Worm (Caenorhabditis elegans) whole organism, L4/young adult: Measurements from ENCODE around the gene srt-7.
"Not testable (repeated sequence)": the region's sequence is repeated elsewhere in the genome, so short reads cannot be mapped to it uniquely, and the experiment has no call there.

Experiments used
- W03F9.2 ChIP-seq: fragments of 150-350 bp; optimal IDR thresholded peaks from 2 replicates; lab custom pipeline; 2014; ENCODE audit warnings: missing biosample characterization, missing genetic modification characterization
- dao-5 ChIP-seq: sonication (generic microtip); optimal IDR thresholded peaks from 2 replicates; lab custom pipeline; 2016; ENCODE audit warnings: missing genotype, missing genetic modification characterization, moderate library complexity, missing compliant biosample characterization
- him-1 ChIP-seq: sonication (generic microtip); optimal IDR thresholded peaks from 2 replicates; lab custom pipeline; 2016; ENCODE audit warnings: missing genotype, missing genetic modification reagents, missing genetic modification characterization, missing compliant biosample characterization

srt-7 gene

ce11 chrV:3086260-3086659 lies 4.7 kb downstream of the srt-7 start, which contains the start of gene srt-8:
Gene srt-8 (plus strand): TSS chrV:3086560.
- no peak for TF ChIP-seq dao-5

DNA sequence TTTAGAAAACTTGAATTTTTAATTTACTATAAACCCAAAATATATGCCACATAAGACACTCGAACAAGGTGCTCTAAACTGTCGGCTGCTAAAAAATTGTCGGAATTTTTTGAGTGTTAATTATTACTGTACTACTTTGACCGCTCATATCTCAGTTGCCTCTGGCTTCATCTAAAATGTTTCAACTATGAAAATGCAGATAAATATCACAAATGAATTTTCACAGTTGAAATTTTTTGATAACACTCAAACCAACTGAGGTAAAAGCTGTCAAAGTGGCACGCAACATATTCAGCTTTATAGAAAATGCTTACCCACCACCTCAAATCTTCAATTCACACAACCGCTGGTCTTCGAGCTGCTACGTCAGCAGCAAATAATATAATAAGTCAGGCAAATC lies 7.2 kb downstream of the srt-7 start, which contains the start of gene acs-21:
Gene acs-21 (plus strand): TSS at position 301 of the 400 bp plus-strand sequence.
- TF ChIP-seq dao-5: no peak
- TF ChIP-seq him-1 (tag; lab: Kevin White, UChicago): no peak
- no peak for TF ChIP-seq W03F9.2 (tag; lab: Kevin White, UChicago)

- TF ChIP-seq him-1 (tag; lab: Kevin White, UChicago) (no peak), W03F9.2 (tag; lab: Kevin White, UChicago) (no peak), dao-5 (no peak)
These were observed 12.8 kb downstream of the srt-7 start, which contains the start of gene cyp-33C9 for ce11 chrV:3094351-3094750. Gene cyp-33C9 (minus strand): TSS chrV:3094561.

- TF ChIP-seq dao-5 (no peak), him-1 (tag; lab: Kevin White, UChicago) (no peak), W03F9.2 (tag; lab: Kevin White, UChicago) (no peak)
These were observed 19.0 kb downstream of the srt-7 start for ce11 chrV:3100527-3100926.

DNA sequence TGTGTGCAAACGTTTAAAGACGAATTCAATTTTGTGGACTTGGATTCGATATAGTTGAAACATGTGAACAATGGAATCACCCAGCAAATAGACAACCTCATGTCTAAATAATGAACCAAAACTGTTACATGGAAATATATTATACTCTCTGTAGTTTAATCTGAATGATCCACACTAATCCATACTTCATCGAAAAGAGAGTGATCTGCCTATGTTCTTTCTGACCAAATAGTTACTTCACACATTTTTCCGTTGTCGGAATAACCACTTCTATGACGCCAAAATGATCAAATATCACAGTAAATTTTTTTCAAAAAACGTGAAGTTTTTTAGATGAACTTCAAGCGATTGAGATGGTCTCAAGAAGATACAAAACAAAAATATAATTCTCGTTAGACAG lies 20.5 kb downstream of the srt-7 start, which contains the start of gene Y73C8C.4:
Gene Y73C8C.4 (minus strand): TSS at position 101 of the 400 bp plus-strand sequence.
- not testable (repeated sequence) for TF ChIP-seq dao-5; him-1 (tag; lab: Kevin White, UChicago); W03F9.2 (tag; lab: Kevin White, UChicago)

- TF ChIP-seq him-1 (tag; lab: Kevin White, UChicago): no peak
- no peak for TF ChIP-seq W03F9.2 (tag; lab: Kevin White, UChicago)
- TF ChIP-seq dao-5: no peak
These were observed 22.6 kb downstream of the srt-7 start, which contains the start of gene str-66 for ce11 chrV:3104134-3104533. Gene str-66 (minus strand): TSS chrV:3104234.

DNA sequence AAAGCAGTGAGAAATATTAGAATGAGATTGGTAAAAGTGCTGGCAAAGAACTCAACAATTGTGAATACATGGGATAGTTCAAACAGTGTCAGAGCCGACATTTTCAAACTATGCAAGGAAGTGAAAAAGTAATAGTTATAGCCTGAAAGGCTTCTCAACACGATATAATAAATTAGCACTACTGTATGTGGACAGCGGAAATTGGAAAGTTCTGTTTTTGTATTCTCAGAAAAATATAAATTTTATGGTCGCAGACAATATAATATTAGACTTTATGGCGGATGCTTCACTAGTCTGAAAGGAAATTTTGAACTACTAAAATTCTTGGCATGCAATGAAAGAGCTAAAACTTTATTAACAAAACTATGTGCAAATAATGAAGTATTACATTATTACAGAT lies 24.2 kb downstream of the srt-7 start, which contains the start of gene str-69:
Gene str-69 (minus strand): TSS at position 101 of the 400 bp plus-strand sequence.
- no peak for TF ChIP-seq him-1 (tag; lab: Kevin White, UChicago)
- no peak for TF ChIP-seq dao-5
- TF ChIP-seq W03F9.2 (tag; lab: Kevin White, UChicago): no peak

DNA sequence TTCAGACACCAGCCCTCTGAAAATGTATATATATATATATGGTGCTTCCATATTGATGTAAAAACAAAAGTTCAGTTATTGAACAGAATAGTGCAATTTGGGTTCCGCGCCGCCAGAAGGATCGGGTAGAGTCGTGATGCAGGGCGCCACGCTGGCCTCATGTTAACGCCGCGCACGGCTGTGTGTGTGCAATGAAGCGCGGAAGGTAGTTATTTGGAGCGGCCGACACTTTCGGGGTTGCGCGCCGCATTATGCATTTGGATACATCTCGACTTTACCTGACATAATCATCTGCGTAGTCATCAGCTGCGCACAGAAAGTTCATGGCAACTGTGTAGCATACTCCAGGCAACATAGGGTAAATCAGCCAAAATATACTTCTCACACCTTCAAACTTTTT lies 25.2 kb downstream of the srt-7 start:
- TF ChIP-seq dao-5 (no peak), W03F9.2 (tag; lab: Kevin White, UChicago) (no peak), him-1 (tag; lab: Kevin White, UChicago) (no peak)

DNA sequence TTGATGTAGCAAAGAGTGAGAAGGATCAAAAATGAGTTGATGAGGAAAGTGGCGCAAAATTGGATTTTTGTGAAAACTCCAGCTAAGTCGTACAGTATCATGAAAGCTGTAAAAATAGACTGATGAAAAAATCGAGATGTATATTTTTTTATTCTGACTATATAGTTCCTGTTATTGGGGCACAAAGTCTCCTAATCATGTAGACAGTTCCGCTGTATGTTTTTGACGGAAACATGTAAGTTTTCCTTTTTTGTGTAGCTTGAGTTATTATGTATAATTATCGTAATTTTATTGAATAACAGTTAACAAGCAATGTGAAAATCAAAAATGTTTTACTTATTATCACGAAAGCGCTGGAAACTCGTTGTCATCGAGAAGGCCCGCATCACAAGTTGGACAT lies 25.9 kb downstream of the srt-7 start, which contains the start of gene str-68:
Gene str-68 (minus strand): TSS at position 101 of the 400 bp plus-strand sequence.
- TF ChIP-seq him-1 (tag; lab: Kevin White, UChicago): no peak
- no peak for TF ChIP-seq W03F9.2 (tag; lab: Kevin White, UChicago)
- no peak for TF ChIP-seq dao-5

- TF ChIP-seq him-1 (tag; lab: Kevin White, UChicago) (no peak), W03F9.2 (tag; lab: Kevin White, UChicago) (no peak), dao-5 (no peak)
These were observed 30.6 kb downstream of the srt-7 start for ce11 chrV:3112198-3112597.

- TF ChIP-seq dao-5: no peak
- TF ChIP-seq W03F9.2 (tag; lab: Kevin White, UChicago): no peak
- no peak for TF ChIP-seq him-1 (tag; lab: Kevin White, UChicago)
These were observed 32.2 kb downstream of the srt-7 start, which contains the start of gene Y73C8C.8 for ce11 chrV:3113751-3114150. Gene Y73C8C.8 (minus strand): TSS chrV:3113851.

ce11 chrV:3114973-3115372 lies 33.4 kb downstream of the srt-7 start, which contains the start of gene Y73C8C.3:
Gene Y73C8C.3 (plus strand): TSS chrV:3115273.
- no peak for TF ChIP-seq him-1 (tag; lab: Kevin White, UChicago)

ce11 chrV:3118167-3118566 lies 36.6 kb downstream of the srt-7 start, which contains the start of gene clec-210:
Gene clec-210 (plus strand): TSS chrV:3118377.
- no peak for TF ChIP-seq W03F9.2 (tag; lab: Kevin White, UChicago)
- TF ChIP-seq dao-5: no peak
- no peak for TF ChIP-seq him-1 (tag; lab: Kevin White, UChicago)

DNA sequence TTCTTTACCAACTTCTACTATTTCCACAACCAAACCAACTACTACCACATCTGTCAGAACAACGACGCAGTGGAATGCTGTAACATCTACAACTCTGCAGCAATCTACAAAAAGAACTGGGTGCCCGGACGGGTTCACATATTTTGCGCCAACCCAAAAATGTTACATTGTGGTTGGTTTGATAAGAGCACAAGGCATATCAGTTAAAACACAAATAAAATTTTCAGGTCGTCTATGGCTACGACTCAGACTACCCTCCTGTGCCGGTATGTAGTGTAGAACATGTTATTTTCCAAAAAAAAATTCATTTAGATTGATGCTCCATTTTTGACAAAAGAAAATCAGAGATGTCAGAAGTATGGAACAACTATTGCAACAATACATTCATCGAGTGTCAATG lies 37.6 kb downstream of the srt-7 start:
- TF ChIP-seq dao-5 (no peak), him-1 (tag; lab: Kevin White, UChicago) (no peak), W03F9.2 (tag; lab: Kevin White, UChicago) (no peak)

- TF ChIP-seq him-1 (tag; lab: Kevin White, UChicago) (no peak), W03F9.2 (tag; lab: Kevin White, UChicago) (no peak), dao-5 (no peak)
These were observed 40.2 kb downstream of the srt-7 start, which contains the start of gene srt-56 for ce11 chrV:3121743-3122142. Gene srt-56 (minus strand): TSS chrV:3121843.
